Worm (Caenorhabditis elegans) whole organism, L1 larva: ENCODE measurements around the gene dro-1.

ENCODE experiments used
- C04F5.9 ChIP-seq: sonication (generic microtip); optimal IDR thresholded peaks from 2 replicates; lab custom pipeline; 2016; ENCODE audit warnings: missing genetic modification characterization, missing compliant biosample characterization
- Y116A8C.19 ChIP-seq: sonication (generic microtip); optimal IDR thresholded peaks from 2 replicates; lab custom pipeline; 2016; ENCODE audit warnings: missing compliant biosample characterization, missing genetic modification characterization, borderline replicate concordance
- aha-1 ChIP-seq: fragments of 150-350 bp; optimal IDR thresholded peaks from 2 replicates; lab custom pipeline; 2014; ENCODE audit warnings: missing biosample characterization, missing genetic modification characterization
- aly-2 ChIP-seq: fragments of 150-350 bp; optimal IDR thresholded peaks from 2 replicates; lab custom pipeline; 2014; ENCODE audit warnings: missing biosample characterization, missing genetic modification characterization
- ama-1 ChIP-seq: fragments of 150-350 bp; optimal IDR thresholded peaks from 2 replicates; lab custom pipeline; 2014
- blmp-1 ChIP-seq: fragments of 150-350 bp; optimal IDR thresholded peaks from 2 replicates; lab custom pipeline; 2014; ENCODE audit warnings: missing biosample characterization, missing genetic modification characterization
- ceh-63 ChIP-seq: fragments of 200-800 bp; sonication (Bioruptor generic); optimal IDR thresholded peaks from 2 replicates; lab custom pipeline; 2018; ENCODE audit warnings: mild to moderate bottlenecking, missing genetic modification characterization, missing compliant biosample characterization
- ceh-88 ChIP-seq: fragments of 200-800 bp; sonication (Bioruptor generic); IDR thresholded peaks from 2 replicates; pipeline ENCODE4 v1.3.6; 2022; ENCODE audit warnings: missing genetic modification characterization, missing compliant biosample characterization
- ces-1 ChIP-seq: fragments of 150-350 bp; optimal IDR thresholded peaks from 2 replicates; lab custom pipeline; 2014; ENCODE audit warnings: missing biosample characterization, missing genetic modification reagents, missing genetic modification characterization
- dpl-1 ChIP-seq, 3 experiments: fragments of 150-350 bp in 2 of 3; sonication (generic microtip) in 1 of 3; optimal IDR thresholded peaks; 2 replicates each; lab custom pipeline; 2014 to 2017; ENCODE audit warnings: missing biosample characterization in 3 of 3, missing genetic modification characterization in 3 of 3, missing genetic modification reagents in 3 of 3
- dsc-1 ChIP-seq: sonication (generic microtip); optimal IDR thresholded peaks from 2 replicates; lab custom pipeline; 2016; ENCODE audit warnings: mild to moderate bottlenecking, missing genetic modification characterization, missing compliant biosample characterization
- efl-1 ChIP-seq, 4 experiments: fragments of 150-350 bp; optimal IDR thresholded peaks in 3 of 4; peaks in 1 of 4; 1 replicate in 1 of 4; 2 replicates in 3 of 4; lab custom pipeline; 2014; ENCODE audit warnings: missing biosample characterization in 2 of 4, missing genetic modification characterization in 2 of 4, missing genetic modification reagents in 2 of 4
- efl-3 ChIP-seq: fragments of 200-800 bp; sonication (Bioruptor generic); optimal IDR thresholded peaks from 2 replicates; lab custom pipeline; 2018; ENCODE audit warnings: mild to moderate bottlenecking, missing genetic modification characterization, missing compliant biosample characterization
- egl-27 ChIP-seq, 2 experiments: fragments of 150-350 bp in 1 of 2; sonication (generic microtip); optimal IDR thresholded peaks; 3 replicates each; lab custom pipeline; 2017 to 2018; ENCODE audit warnings: missing biosample characterization in 2 of 2, missing genetic modification characterization in 2 of 2, missing genetic modification reagents in 2 of 2
- elt-2 ChIP-seq: sonication (generic microtip); optimal IDR thresholded peaks from 2 replicates; lab custom pipeline; 2016; ENCODE audit warnings: missing genetic modification characterization, mild to moderate bottlenecking, inconsistent platforms, missing compliant biosample characterization, missing genetic modification reagents
- fkh-4 ChIP-seq: sonication (generic microtip); optimal IDR thresholded peaks from 2 replicates; lab custom pipeline; 2016; ENCODE audit warnings: missing compliant biosample characterization, missing genetic modification characterization, borderline replicate concordance
- fkh-8 ChIP-seq: sonication (generic microtip); optimal IDR thresholded peaks from 2 replicates; lab custom pipeline; 2016; ENCODE audit warnings: mild to moderate bottlenecking, missing genetic modification characterization, missing compliant biosample characterization
- fos-1 ChIP-seq: fragments of 150-350 bp; optimal IDR thresholded peaks from 2 replicates; lab custom pipeline; 2014; ENCODE audit warnings: missing biosample characterization, missing genetic modification characterization
- grh-1 ChIP-seq: fragments of 200-800 bp; sonication (Bioruptor generic); IDR thresholded peaks from 2 replicates; pipeline ENCODE4 v1.3.6; 2022; ENCODE audit warnings: missing genetic modification reagents, missing genetic modification characterization, missing compliant biosample characterization
- irx-1 ChIP-seq: sonication (generic microtip); optimal IDR thresholded peaks from 2 replicates; lab custom pipeline; 2016; ENCODE audit warnings: missing genetic modification characterization, missing compliant biosample characterization
- isw-1 ChIP-seq: fragments of 200-800 bp; sonication (Bioruptor generic); IDR thresholded peaks from 2 replicates; pipeline ENCODE4 v1.3.6; 2022; ENCODE audit warnings: missing genetic modification characterization, missing compliant biosample characterization
- lin-13 ChIP-seq: fragments of 150-350 bp; optimal IDR thresholded peaks from 2 replicates; lab custom pipeline; 2014; ENCODE audit warnings: missing biosample characterization, missing genetic modification reagents, missing genetic modification characterization
- lin-14 ChIP-seq: fragments of 200-800 bp; sonication (Bioruptor generic); optimal IDR thresholded peaks from 2 replicates; lab custom pipeline; 2018; ENCODE audit warnings: mild to moderate bottlenecking, missing genetic modification characterization, moderate library complexity, missing compliant biosample characterization
- lin-15B ChIP-seq: fragments of 150-350 bp; sonication (generic microtip); optimal IDR thresholded peaks from 3 replicates; lab custom pipeline; 2014; ENCODE audit warnings: missing biosample characterization, missing genetic modification characterization
- lin-39 ChIP-seq: fragments of 150-350 bp; optimal IDR thresholded peaks from 2 replicates; lab custom pipeline; 2014; ENCODE audit warnings: missing biosample characterization, missing genetic modification reagents, missing genetic modification characterization
- lsy-2 ChIP-seq, 2 experiments: fragments of 150-350 bp; optimal IDR thresholded peaks; 2 replicates each; lab custom pipeline; 2014; ENCODE audit warnings: missing biosample characterization in 2 of 2, missing genetic modification characterization in 2 of 2
- mdl-1 ChIP-seq, 2 experiments: fragments of 150-350 bp; optimal IDR thresholded peaks; 2 replicates each; lab custom pipeline; 2014 to 2017; ENCODE audit warnings: missing biosample characterization in 2 of 2, missing genetic modification characterization in 2 of 2, inconsistent platforms in 1 of 2
- mef-2 ChIP-seq: fragments of 150-350 bp; optimal IDR thresholded peaks from 2 replicates; lab custom pipeline; 2014; ENCODE audit warnings: missing biosample characterization, missing genetic modification characterization
- mep-1 ChIP-seq: fragments of 150-350 bp; optimal IDR thresholded peaks from 2 replicates; lab custom pipeline; 2014; ENCODE audit warnings: missing biosample characterization, missing genetic modification characterization
- nhr-20 ChIP-seq: sonication (generic microtip); optimal IDR thresholded peaks from 2 replicates; lab custom pipeline; 2016; ENCODE audit warnings: mild to moderate bottlenecking, missing genetic modification characterization, missing compliant biosample characterization
- nhr-28 ChIP-seq: fragments of 150-350 bp; optimal IDR thresholded peaks from 2 replicates; lab custom pipeline; 2014; ENCODE audit warnings: missing biosample characterization, missing genetic modification characterization
- nhr-71 ChIP-seq: sonication (generic microtip); optimal IDR thresholded peaks from 2 replicates; lab custom pipeline; 2016; ENCODE audit warnings: mild to moderate bottlenecking, missing genetic modification characterization, moderate library complexity, missing compliant biosample characterization
- nhr-76 ChIP-seq: sonication (generic microtip); optimal IDR thresholded peaks from 2 replicates; lab custom pipeline; 2017; ENCODE audit warnings: missing biosample characterization, missing genetic modification characterization
- nhr-77 ChIP-seq: fragments of 150-350 bp; optimal IDR thresholded peaks from 2 replicates; lab custom pipeline; 2014; ENCODE audit warnings: missing biosample characterization, missing genetic modification characterization
- nhr-84 ChIP-seq: sonication (generic microtip); optimal IDR thresholded peaks from 2 replicates; lab custom pipeline; 2017; ENCODE audit warnings: missing biosample characterization, missing genetic modification characterization
- nhr-90 ChIP-seq: sonication (generic microtip); optimal IDR thresholded peaks from 2 replicates; lab custom pipeline; 2016; ENCODE audit warnings: mild to moderate bottlenecking, missing genetic modification characterization, missing compliant biosample characterization; ENCODE audit not compliant: poor library complexity
- pag-3 ChIP-seq: sonication (generic microtip); optimal IDR thresholded peaks from 2 replicates; lab custom pipeline; 2017; ENCODE audit warnings: missing genetic modification characterization, mild to moderate bottlenecking, missing compliant biosample characterization, antibody characterized with exemption, borderline replicate concordance; ENCODE audit not compliant: insufficient read depth
- pax-3 ChIP-seq: fragments of 200-800 bp; sonication (Bioruptor generic); optimal IDR thresholded peaks from 2 replicates; lab custom pipeline; 2018; ENCODE audit warnings: mild to moderate bottlenecking, missing genetic modification characterization, moderate library complexity, missing compliant biosample characterization
- pqm-1 ChIP-seq: sonication (generic microtip); optimal IDR thresholded peaks from 3 replicates; lab custom pipeline; 2017; ENCODE audit warnings: missing biosample characterization, missing genetic modification characterization
- rnt-1 ChIP-seq: sonication (generic microtip); optimal IDR thresholded peaks from 2 replicates; lab custom pipeline; 2016; ENCODE audit warnings: mild to moderate bottlenecking, missing genetic modification characterization, moderate library complexity, missing compliant biosample characterization
- snpc-4 ChIP-seq: fragments of 150-350 bp; optimal IDR thresholded peaks from 2 replicates; lab custom pipeline; 2014; ENCODE audit warnings: missing biosample characterization, missing genetic modification characterization
- snu-23 ChIP-seq: sonication (generic microtip); optimal IDR thresholded peaks from 2 replicates; lab custom pipeline; 2016; ENCODE audit warnings: missing genetic modification characterization, missing compliant biosample characterization
- swsn-7 ChIP-seq: sonication (generic microtip); optimal IDR thresholded peaks from 2 replicates; lab custom pipeline; 2016; ENCODE audit warnings: missing genetic modification characterization, missing compliant biosample characterization
- tbx-2 ChIP-seq: sonication (generic microtip); optimal IDR thresholded peaks from 2 replicates; lab custom pipeline; 2016; ENCODE audit warnings: missing genetic modification characterization, missing compliant biosample characterization
- unc-130 ChIP-seq: fragments of 150-350 bp; optimal IDR thresholded peaks from 2 replicates; lab custom pipeline; 2017; ENCODE audit warnings: missing biosample characterization, missing genetic modification characterization, inconsistent platforms
- unc-30 ChIP-seq: sonication (generic microtip); optimal IDR thresholded peaks from 2 replicates; lab custom pipeline; 2017; ENCODE audit warnings: missing biosample characterization, missing genetic modification characterization
- unc-62 ChIP-seq: fragments of 150-350 bp; optimal IDR thresholded peaks from 2 replicates; lab custom pipeline; 2014; ENCODE audit warnings: missing biosample characterization, missing genetic modification reagents, missing genetic modification characterization
- unc-86 ChIP-seq: sonication (generic microtip); optimal IDR thresholded peaks from 2 replicates; lab custom pipeline; 2016; ENCODE audit warnings: missing genetic modification characterization, missing compliant biosample characterization
- unc-98 ChIP-seq: fragments of 200-800 bp; sonication (Bioruptor generic); IDR thresholded peaks from 2 replicates; pipeline ENCODE4 v1.3.6; 2022; ENCODE audit warnings: missing genetic modification characterization, missing compliant biosample characterization
- vab-15 ChIP-seq: sonication (generic microtip); optimal IDR thresholded peaks from 2 replicates; lab custom pipeline; 2017; ENCODE audit warnings: missing genotype, mild to moderate bottlenecking, missing genetic modification characterization, missing compliant biosample characterization
- zip-4 ChIP-seq: fragments of 200-800 bp; sonication (Bioruptor generic); optimal IDR thresholded peaks from 2 replicates; lab custom pipeline; 2018; ENCODE audit warnings: mild to moderate bottlenecking, missing genetic modification characterization, moderate library complexity, missing compliant biosample characterization
- ztf-4 ChIP-seq: fragments of 150-350 bp; optimal IDR thresholded peaks from 2 replicates; lab custom pipeline; 2014; ENCODE audit warnings: missing biosample characterization, missing genetic modification characterization

dro-1 gene

DNA sequence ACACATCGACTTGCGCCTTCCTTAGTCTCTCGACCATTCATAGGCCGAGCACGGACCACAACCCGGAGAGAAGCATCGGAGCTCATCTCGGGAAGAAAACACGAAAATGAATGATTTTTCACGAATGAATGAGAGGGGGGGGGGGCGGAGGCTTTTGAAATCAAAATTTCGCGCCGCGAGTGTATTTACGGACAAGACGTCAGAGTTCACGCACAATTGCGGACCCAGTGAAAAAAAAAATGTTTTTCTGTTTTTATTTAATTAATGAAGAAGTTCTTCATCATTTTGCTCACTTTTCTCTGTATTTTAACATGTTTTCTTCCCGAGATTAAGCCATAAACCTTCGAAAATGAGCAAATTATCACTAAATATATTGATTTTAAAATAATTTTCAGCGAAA, 35.4 kb upstream of the dro-1 start, which contains the start of the genes klp-19 and slc-36.1 (continued):
- peak; percentile 27 for TF ChIP-seq fkh-8 (tag; lab: Kevin White, UChicago)
- peak; percentile 42 for TF ChIP-seq unc-86 (tag; lab: Kevin White, UChicago)
- no peak for TF ChIP-seq egl-27 (tag; optimal IDR thresholded peaks at IDR 0.05; lab: Kevin White, UChicago)
- peak; percentile 67 for TF ChIP-seq nhr-71 (tag; lab: Kevin White, UChicago)
- peak; percentile 76 to 83 for TF ChIP-seq efl-1 (optimal IDR thresholded peaks at IDR 0.05; lab: Kevin White, UChicago)
- peak; percentile 88 to 98 for TF ChIP-seq efl-1 (GFP tag; optimal IDR thresholded peaks at IDR 0.05 in 1 of 2; lab: Kevin White, UChicago)
- peak; percentile 53 for TF ChIP-seq swsn-7
- no peak for TF ChIP-seq aly-2
- no peak for TF ChIP-seq pax-3 (tag; lab: Kevin White, UChicago)
- TF ChIP-seq fkh-4 = no peak
- no peak for TF ChIP-seq snpc-4 (tag; lab: Kevin White, UChicago)
- TF ChIP-seq nhr-76 (tag; lab: Kevin White, UChicago) = no peak
- peak; percentile 42 for TF ChIP-seq dsc-1 (tag; lab: Kevin White, UChicago)
- peak; percentile 17 for TF ChIP-seq unc-130 (tag; lab: Kevin White, UChicago)
- TF ChIP-seq lsy-2 (tag; optimal IDR thresholded peaks at IDR 0.05; lab: Kevin White, UChicago) = peak; percentile 62 to 68
- TF ChIP-seq nhr-90 (tag; lab: Kevin White, UChicago) = peak; percentile 13
- no peak for TF ChIP-seq unc-62
- TF ChIP-seq nhr-20 (tag; lab: Kevin White, UChicago) = peak; percentile 32
- no peak for TF ChIP-seq pqm-1
- TF ChIP-seq ama-1 = no peak
- TF ChIP-seq C04F5.9 (tag; lab: Kevin White, UChicago) = peak; percentile 30
- peak; percentile 38 for TF ChIP-seq irx-1 (tag; lab: Kevin White, UChicago)
- peak; percentile 66 for TF ChIP-seq snu-23 (GFP tag; lab: Kevin White, UChicago)
- no peak for TF ChIP-seq ceh-88
- no peak for TF ChIP-seq ces-1 (GFP tag; lab: Kevin White, UChicago)
- peak; percentile 35 for TF ChIP-seq tbx-2

DNA sequence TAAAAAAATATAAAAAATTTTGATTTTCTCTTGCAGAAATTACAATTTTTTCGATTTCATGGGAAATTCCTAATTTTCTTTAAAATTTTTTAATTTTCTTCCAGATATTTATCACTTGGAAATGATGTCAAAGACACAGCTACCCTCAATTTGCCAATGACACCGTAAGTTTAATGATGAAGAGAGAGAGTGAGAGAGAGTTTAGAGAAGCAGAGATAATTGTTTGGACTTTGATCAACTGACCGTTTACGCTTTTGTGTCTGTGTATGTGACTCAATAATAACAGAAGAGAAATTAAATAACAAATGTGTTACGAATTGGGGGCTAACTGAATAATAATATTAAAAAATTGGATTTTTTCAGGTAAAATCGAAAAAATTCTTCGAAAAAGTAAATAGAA, 31.9 kb upstream of the dro-1 start:
- no peak for TF ChIP-seq vab-15 (tag; lab: Kevin White, UChicago)
- TF ChIP-seq ztf-4 = no peak
- no peak for TF ChIP-seq ceh-63 (GFP tag; lab: Kevin White, UChicago)
- no peak for TF ChIP-seq grh-1 (GFP tag; lab: Robert Waterston, UW)
- no peak for TF ChIP-seq fkh-4
- no peak for TF ChIP-seq blmp-1 (tag; lab: Kevin White, UChicago)
- TF ChIP-seq lin-13 (GFP tag; lab: Kevin White, UChicago) = no peak
- peak; percentile 12 to 40 (median 27) for TF ChIP-seq dpl-1 (GFP tag; optimal IDR thresholded peaks at IDR 0.05; lab: Kevin White, UChicago)
- TF ChIP-seq elt-2 (tag; lab: Kevin White, UChicago) = no peak
- no peak for TF ChIP-seq lin-15B (tag; lab: Kevin White, UChicago)
- no peak for TF ChIP-seq aha-1
- no peak for TF ChIP-seq Y116A8C.19
- no peak for TF ChIP-seq nhr-77 (tag; lab: Kevin White, UChicago)
- no peak for TF ChIP-seq zip-4 (GFP tag; lab: Kevin White, UChicago)
- no peak for TF ChIP-seq rnt-1 (tag; lab: Kevin White, UChicago)
- peak; percentile 31 for TF ChIP-seq mep-1 (tag; lab: Kevin White, UChicago)
- no peak for TF ChIP-seq ces-1 (GFP tag; lab: Kevin White, UChicago)
- TF ChIP-seq unc-98 = no peak
- no peak for TF ChIP-seq mef-2 (tag; lab: Kevin White, UChicago)
- no peak for TF ChIP-seq lin-14
- no peak for TF ChIP-seq mdl-1 (tag; optimal IDR thresholded peaks at IDR 0.05; lab: Kevin White, UChicago)
- TF ChIP-seq lin-39 (tag; lab: Kevin White, UChicago) = no peak
- TF ChIP-seq nhr-76 (tag; lab: Kevin White, UChicago) = no peak
- TF ChIP-seq fkh-8 (tag; lab: Kevin White, UChicago) = no peak
- TF ChIP-seq pag-3 (tag; lab: Kevin White, UChicago) = no peak
- no peak for TF ChIP-seq unc-130 (tag; lab: Kevin White, UChicago)
- no peak for TF ChIP-seq unc-30 (tag; lab: Kevin White, UChicago)
- no peak for TF ChIP-seq efl-3 (GFP tag; lab: Kevin White, UChicago)
- TF ChIP-seq nhr-84 = no peak
- TF ChIP-seq dsc-1 (tag; lab: Kevin White, UChicago) = no peak
- no peak for TF ChIP-seq C04F5.9 (tag; lab: Kevin White, UChicago)
- no peak for TF ChIP-seq nhr-28 (tag; lab: Kevin White, UChicago)
- TF ChIP-seq fos-1 (tag; lab: Kevin White, UChicago) = no peak
- no peak for TF ChIP-seq isw-1 (GFP tag; lab: Robert Waterston, UW)
